Worm (Caenorhabditis elegans) whole organism, L1 larva: ENCODE results near the gene F16F9.4.

Experiments used
- aha-1 ChIP-seq: fragments of 150-350 bp; optimal IDR thresholded peaks from 2 replicates; lab custom pipeline; 2014; ENCODE audit warnings: missing biosample characterization, missing genetic modification characterization
- alr-1 ChIP-seq: fragments of 200-800 bp; sonication (Bioruptor generic); optimal IDR thresholded peaks from 2 replicates; lab custom pipeline; 2018; ENCODE audit warnings: borderline replicate concordance, mild to moderate bottlenecking, missing genetic modification characterization, missing compliant biosample characterization
- blmp-1 ChIP-seq: fragments of 150-350 bp; optimal IDR thresholded peaks from 2 replicates; lab custom pipeline; 2014; ENCODE audit warnings: missing biosample characterization, missing genetic modification characterization
- ceh-63 ChIP-seq: fragments of 200-800 bp; sonication (Bioruptor generic); optimal IDR thresholded peaks from 2 replicates; lab custom pipeline; 2018; ENCODE audit warnings: mild to moderate bottlenecking, missing genetic modification characterization, missing compliant biosample characterization
- ceh-8 ChIP-seq: fragments of 200-800 bp; sonication (Bioruptor generic); optimal IDR thresholded peaks from 2 replicates; lab custom pipeline; 2018; ENCODE audit warnings: mild to moderate bottlenecking, missing genetic modification characterization, moderate library complexity, missing compliant biosample characterization
- ceh-82 ChIP-seq, 3 experiments: fragments of 150-350 bp in 1 of 3; sonication (generic microtip) in 2 of 3; optimal IDR thresholded peaks; 2 replicates each; lab custom pipeline; 2014 to 2017; ENCODE audit warnings: missing biosample characterization in 3 of 3, missing genetic modification characterization in 3 of 3
- ceh-88 ChIP-seq: fragments of 200-800 bp; sonication (Bioruptor generic); IDR thresholded peaks from 2 replicates; pipeline ENCODE4 v1.3.6; 2022; ENCODE audit warnings: missing genetic modification characterization, missing compliant biosample characterization
- ceh-90 ChIP-seq: sonication (generic microtip); optimal IDR thresholded peaks from 2 replicates; lab custom pipeline; 2016; ENCODE audit warnings: missing genetic modification characterization, missing compliant biosample characterization
- dpl-1 ChIP-seq, 3 experiments: fragments of 150-350 bp in 2 of 3; sonication (generic microtip) in 1 of 3; optimal IDR thresholded peaks; 2 replicates each; lab custom pipeline; 2014 to 2017; ENCODE audit warnings: missing biosample characterization in 3 of 3, missing genetic modification characterization in 3 of 3, missing genetic modification reagents in 3 of 3
- dsc-1 ChIP-seq: sonication (generic microtip); optimal IDR thresholded peaks from 2 replicates; lab custom pipeline; 2016; ENCODE audit warnings: mild to moderate bottlenecking, missing genetic modification characterization, missing compliant biosample characterization
- efl-1 ChIP-seq, 4 experiments: fragments of 150-350 bp; optimal IDR thresholded peaks in 3 of 4; peaks in 1 of 4; 1 replicate in 1 of 4; 2 replicates in 3 of 4; lab custom pipeline; 2014; ENCODE audit warnings: missing biosample characterization in 2 of 4, missing genetic modification characterization in 2 of 4, missing genetic modification reagents in 2 of 4
- egl-13 ChIP-seq: sonication (generic microtip); optimal IDR thresholded peaks from 2 replicates; lab custom pipeline; 2016; ENCODE audit warnings: missing genotype, missing genetic modification reagents, missing genetic modification characterization, missing compliant biosample characterization
- egl-27 ChIP-seq, 2 experiments: fragments of 150-350 bp in 1 of 2; sonication (generic microtip); optimal IDR thresholded peaks; 3 replicates each; lab custom pipeline; 2017 to 2018; ENCODE audit warnings: missing biosample characterization in 2 of 2, missing genetic modification characterization in 2 of 2, missing genetic modification reagents in 2 of 2
- ets-5 ChIP-seq: fragments of 200-800 bp; sonication (Bioruptor generic); IDR thresholded peaks from 2 replicates; pipeline ENCODE4 v1.3.6; 2022; ENCODE audit warnings: missing genetic modification characterization, missing compliant biosample characterization
- fkh-10 ChIP-seq: sonication (generic microtip); optimal IDR thresholded peaks from 2 replicates; lab custom pipeline; 2017; ENCODE audit warnings: missing biosample characterization, missing genetic modification reagents, missing genetic modification characterization
- hlh-17 ChIP-seq: fragments of 200-800 bp; sonication (Bioruptor generic); optimal IDR thresholded peaks from 2 replicates; lab custom pipeline; 2018; ENCODE audit warnings: missing genetic modification characterization, mild to moderate bottlenecking, missing compliant biosample characterization, moderate library complexity, borderline replicate concordance
- hlh-4 ChIP-seq: sonication (generic microtip); optimal IDR thresholded peaks from 2 replicates; lab custom pipeline; 2016; ENCODE audit warnings: mild to moderate bottlenecking, missing genetic modification characterization, missing compliant biosample characterization
- irx-1 ChIP-seq: sonication (generic microtip); optimal IDR thresholded peaks from 2 replicates; lab custom pipeline; 2016; ENCODE audit warnings: missing genetic modification characterization, missing compliant biosample characterization
- jun-1 ChIP-seq: fragments of 150-350 bp; optimal IDR thresholded peaks from 2 replicates; lab custom pipeline; 2014; ENCODE audit warnings: missing biosample characterization, missing genetic modification reagents, missing genetic modification characterization
- lin-14 ChIP-seq: fragments of 200-800 bp; sonication (Bioruptor generic); optimal IDR thresholded peaks from 2 replicates; lab custom pipeline; 2018; ENCODE audit warnings: mild to moderate bottlenecking, missing genetic modification characterization, moderate library complexity, missing compliant biosample characterization
- lin-35 ChIP-seq, 2 experiments: fragments of 150-350 bp; optimal IDR thresholded peaks; 2 replicates each; lab custom pipeline; 2014; ENCODE audit warnings: missing biosample characterization in 2 of 2, missing genetic modification characterization in 2 of 2, missing genetic modification reagents in 2 of 2
- lsy-2 ChIP-seq, 2 experiments: fragments of 150-350 bp; optimal IDR thresholded peaks; 2 replicates each; lab custom pipeline; 2014; ENCODE audit warnings: missing biosample characterization in 2 of 2, missing genetic modification characterization in 2 of 2
- mab-9 ChIP-seq: fragments of 200-800 bp; sonication (Bioruptor generic); IDR thresholded peaks from 2 replicates; pipeline ENCODE4 v1.3.6; 2022; ENCODE audit warnings: missing genetic modification reagents, missing genetic modification characterization, missing compliant biosample characterization
- mef-2 ChIP-seq: fragments of 150-350 bp; optimal IDR thresholded peaks from 2 replicates; lab custom pipeline; 2014; ENCODE audit warnings: missing biosample characterization, missing genetic modification characterization
- mep-1 ChIP-seq: fragments of 150-350 bp; optimal IDR thresholded peaks from 2 replicates; lab custom pipeline; 2014; ENCODE audit warnings: missing biosample characterization, missing genetic modification characterization
- nhr-19 ChIP-seq: fragments of 200-800 bp; sonication (Bioruptor generic); conservative IDR thresholded peaks from 2 replicates; pipeline ENCODE4 v1.3.6; 2022; ENCODE audit warnings: missing genetic modification characterization, missing compliant biosample characterization
- nhr-28 ChIP-seq: fragments of 150-350 bp; optimal IDR thresholded peaks from 2 replicates; lab custom pipeline; 2014; ENCODE audit warnings: missing biosample characterization, missing genetic modification characterization
- nhr-47 ChIP-seq: sonication (generic microtip); optimal IDR thresholded peaks from 2 replicates; lab custom pipeline; 2016; ENCODE audit warnings: mild to moderate bottlenecking, missing genetic modification characterization, moderate library complexity, missing compliant biosample characterization
- nhr-71 ChIP-seq: sonication (generic microtip); optimal IDR thresholded peaks from 2 replicates; lab custom pipeline; 2016; ENCODE audit warnings: mild to moderate bottlenecking, missing genetic modification characterization, moderate library complexity, missing compliant biosample characterization
- nhr-76 ChIP-seq: sonication (generic microtip); optimal IDR thresholded peaks from 2 replicates; lab custom pipeline; 2017; ENCODE audit warnings: missing biosample characterization, missing genetic modification characterization
- nhr-77 ChIP-seq: fragments of 150-350 bp; optimal IDR thresholded peaks from 2 replicates; lab custom pipeline; 2014; ENCODE audit warnings: missing biosample characterization, missing genetic modification characterization
- nhr-85 ChIP-seq: sonication (generic microtip); peaks from one replicate; lab custom pipeline; 2016; ENCODE audit warnings: missing genetic modification characterization, inconsistent platforms, missing compliant biosample characterization
- pax-3 ChIP-seq: fragments of 200-800 bp; sonication (Bioruptor generic); optimal IDR thresholded peaks from 2 replicates; lab custom pipeline; 2018; ENCODE audit warnings: mild to moderate bottlenecking, missing genetic modification characterization, moderate library complexity, missing compliant biosample characterization
- pqm-1 ChIP-seq: sonication (generic microtip); optimal IDR thresholded peaks from 3 replicates; lab custom pipeline; 2017; ENCODE audit warnings: missing biosample characterization, missing genetic modification characterization
- rnt-1 ChIP-seq: sonication (generic microtip); optimal IDR thresholded peaks from 2 replicates; lab custom pipeline; 2016; ENCODE audit warnings: mild to moderate bottlenecking, missing genetic modification characterization, moderate library complexity, missing compliant biosample characterization
- skn-1 ChIP-seq: fragments of 150-350 bp; optimal IDR thresholded peaks from 2 replicates; lab custom pipeline; 2014; ENCODE audit warnings: missing biosample characterization, missing genetic modification characterization
- snpc-4 ChIP-seq: fragments of 150-350 bp; optimal IDR thresholded peaks from 2 replicates; lab custom pipeline; 2014; ENCODE audit warnings: missing biosample characterization, missing genetic modification characterization
- snu-23 ChIP-seq: sonication (generic microtip); optimal IDR thresholded peaks from 2 replicates; lab custom pipeline; 2016; ENCODE audit warnings: missing genetic modification characterization, missing compliant biosample characterization
- sox-4 ChIP-seq: sonication (generic microtip); optimal IDR thresholded peaks from 2 replicates; lab custom pipeline; 2016; ENCODE audit warnings: missing genetic modification characterization, missing compliant biosample characterization
- sptf-1 ChIP-seq: fragments of 150-350 bp; optimal IDR thresholded peaks from 2 replicates; lab custom pipeline; 2014; ENCODE audit warnings: missing biosample characterization, missing genetic modification characterization
- sup-37 ChIP-seq: fragments of 200-800 bp; sonication (Bioruptor generic); optimal IDR thresholded peaks from 2 replicates; lab custom pipeline; 2018; ENCODE audit warnings: mild to moderate bottlenecking, missing genetic modification characterization, missing compliant biosample characterization
- swsn-7 ChIP-seq: sonication (generic microtip); optimal IDR thresholded peaks from 2 replicates; lab custom pipeline; 2016; ENCODE audit warnings: missing genetic modification characterization, missing compliant biosample characterization
- tbx-2 ChIP-seq: sonication (generic microtip); optimal IDR thresholded peaks from 2 replicates; lab custom pipeline; 2016; ENCODE audit warnings: missing genetic modification characterization, missing compliant biosample characterization
- unc-130 ChIP-seq: fragments of 150-350 bp; optimal IDR thresholded peaks from 2 replicates; lab custom pipeline; 2017; ENCODE audit warnings: missing biosample characterization, missing genetic modification characterization, inconsistent platforms
- unc-86 ChIP-seq: sonication (generic microtip); optimal IDR thresholded peaks from 2 replicates; lab custom pipeline; 2016; ENCODE audit warnings: missing genetic modification characterization, missing compliant biosample characterization
- unc-98 ChIP-seq: fragments of 200-800 bp; sonication (Bioruptor generic); IDR thresholded peaks from 2 replicates; pipeline ENCODE4 v1.3.6; 2022; ENCODE audit warnings: missing genetic modification characterization, missing compliant biosample characterization
- zag-1 ChIP-seq: fragments of 150-350 bp; optimal IDR thresholded peaks from 2 replicates; lab custom pipeline; 2014; ENCODE audit warnings: missing biosample characterization, missing genetic modification characterization
- zip-4 ChIP-seq: fragments of 200-800 bp; sonication (Bioruptor generic); optimal IDR thresholded peaks from 2 replicates; lab custom pipeline; 2018; ENCODE audit warnings: mild to moderate bottlenecking, missing genetic modification characterization, moderate library complexity, missing compliant biosample characterization

F16F9.4 gene

ce11 chrX:8476308-8476707 lies 13.1 kb upstream of the F16F9.4 start:
- TF ChIP-seq nhr-85 (tag; lab: Kevin White, UChicago): peak; percentile 52
- peak; percentile 83 for TF ChIP-seq lin-14 (GFP tag; lab: Kevin White, UChicago)
- TF ChIP-seq nhr-71 (tag; lab: Kevin White, UChicago): peak; percentile 60
- TF ChIP-seq unc-86: peak; percentile 20
- peak; percentile 88 for TF ChIP-seq fkh-10
- no peak for TF ChIP-seq hlh-17 (GFP tag; lab: Kevin White, UChicago)
- peak; percentile 3 for TF ChIP-seq snu-23 (GFP tag; lab: Kevin White, UChicago)
- peak; percentile 5 for TF ChIP-seq dsc-1 (tag; lab: Kevin White, UChicago)
- peak in 1 of 3 experiments; percentile 4 for TF ChIP-seq ceh-82 (tag; optimal IDR thresholded peaks at IDR 0.05; lab: Kevin White, UChicago)
- TF ChIP-seq swsn-7: peak; percentile 26
- TF ChIP-seq pax-3 (tag; lab: Kevin White, UChicago): no peak
- TF ChIP-seq jun-1 (tag; lab: Kevin White, UChicago): no peak
- TF ChIP-seq sox-4 (tag; lab: Kevin White, UChicago): no peak
- TF ChIP-seq nhr-19: 0 out of 2 replicates have a peak, but pooled peaks have one; percentile 6
- TF ChIP-seq ets-5 (GFP tag; lab: Robert Waterston, UW): no peak
- peak; percentile 17 for TF ChIP-seq nhr-47
- TF ChIP-seq alr-1 (tag; lab: Kevin White, UChicago): no peak
- TF ChIP-seq tbx-2 (tag; lab: Kevin White, UChicago): peak; percentile 57
- peak; percentile 8 for TF ChIP-seq rnt-1 (tag; lab: Kevin White, UChicago)

ce11 chrX:8475759-8476228 lies 12.6 kb upstream of the F16F9.4 start, which contains the start of gene nhr-14:
Gene nhr-14, minus strand, starts transcription at chrX:8476178.
- TF ChIP-seq blmp-1 (peak; percentile 54), nhr-76 (tag; lab: Kevin White, UChicago) (no peak), mab-9 (GFP tag; lab: Robert Waterston, UW) (no peak), efl-1 (optimal IDR thresholded peaks at IDR 0.05; lab: Kevin White, UChicago) (no peak), efl-1 (GFP tag; optimal IDR thresholded peaks at IDR 0.05 in 1 of 2; lab: Kevin White, UChicago) (no peak), ceh-8 (GFP tag; lab: Kevin White, UChicago) (no peak), aha-1 (tag; lab: Kevin White, UChicago) (no peak), mef-2 (tag; lab: Kevin White, UChicago) (no peak), fkh-10 (no peak)

ce11 chrX:8475142-8475541 lies 12.0 kb upstream of the F16F9.4 start:
- TF ChIP-seq egl-13: no peak
- TF ChIP-seq zag-1 (tag; lab: Kevin White, UChicago): no peak
- no peak for TF ChIP-seq unc-98 (GFP tag; lab: Robert Waterston, UW)
- TF ChIP-seq egl-27 (tag; optimal IDR thresholded peaks at IDR 0.05; lab: Kevin White, UChicago): peak in 1 of 2 experiments; percentile 61
- TF ChIP-seq skn-1 (tag; lab: Kevin White, UChicago): peak; percentile 27
- peak; percentile 66 for TF ChIP-seq mep-1
- no peak for TF ChIP-seq nhr-77 (tag; lab: Kevin White, UChicago)
- no peak for TF ChIP-seq ets-5 (GFP tag; lab: Robert Waterston, UW)
- TF ChIP-seq nhr-47: peak; percentile 62
- peak in 1 of 3 experiments; percentile 41 for TF ChIP-seq dpl-1 (GFP tag; optimal IDR thresholded peaks at IDR 0.05; lab: Kevin White, UChicago)
- no peak for TF ChIP-seq sptf-1
- peak; percentile 46 to 78 for TF ChIP-seq lsy-2 (tag; optimal IDR thresholded peaks at IDR 0.05; lab: Kevin White, UChicago)
- no peak for TF ChIP-seq sup-37 (GFP tag; lab: Kevin White, UChicago)
- 0 out of 2 replicates have a peak, but pooled peaks have one; percentile 7 for TF ChIP-seq ceh-88 (GFP tag; lab: Robert Waterston, UW)
- TF ChIP-seq ceh-63 (GFP tag; lab: Kevin White, UChicago): no peak
- TF ChIP-seq unc-86: no peak
- peak; percentile 93 for TF ChIP-seq unc-130
- peak; percentile 43 for TF ChIP-seq irx-1 (tag; lab: Kevin White, UChicago)
- no peak for TF ChIP-seq pqm-1 (tag; lab: Kevin White, UChicago)
- TF ChIP-seq zip-4 (GFP tag; lab: Kevin White, UChicago): no peak
- peak; percentile 100 for TF ChIP-seq nhr-85 (tag; lab: Kevin White, UChicago)
- TF ChIP-seq nhr-76 (tag; lab: Kevin White, UChicago): no peak
- TF ChIP-seq ceh-90 (tag; lab: Kevin White, UChicago): no peak
- no peak for TF ChIP-seq jun-1 (tag; lab: Kevin White, UChicago)
- TF ChIP-seq dsc-1 (tag; lab: Kevin White, UChicago): no peak
- peak; percentile 90 for TF ChIP-seq lin-14 (GFP tag; lab: Kevin White, UChicago)
- no peak for TF ChIP-seq nhr-28 (tag; lab: Kevin White, UChicago)
- peak in 1 of 2 experiments; percentile 78 for TF ChIP-seq lin-35 (GFP tag; optimal IDR thresholded peaks at IDR 0.05; lab: Kevin White, UChicago)
- TF ChIP-seq mab-9 (GFP tag; lab: Robert Waterston, UW): no peak
- TF ChIP-seq snpc-4 (tag; lab: Kevin White, UChicago): no peak
- no peak for TF ChIP-seq hlh-4 (tag; lab: Kevin White, UChicago)
